1 fruit fly cellular context compared by ENCODE assay signal in the genomic region with DNA sequence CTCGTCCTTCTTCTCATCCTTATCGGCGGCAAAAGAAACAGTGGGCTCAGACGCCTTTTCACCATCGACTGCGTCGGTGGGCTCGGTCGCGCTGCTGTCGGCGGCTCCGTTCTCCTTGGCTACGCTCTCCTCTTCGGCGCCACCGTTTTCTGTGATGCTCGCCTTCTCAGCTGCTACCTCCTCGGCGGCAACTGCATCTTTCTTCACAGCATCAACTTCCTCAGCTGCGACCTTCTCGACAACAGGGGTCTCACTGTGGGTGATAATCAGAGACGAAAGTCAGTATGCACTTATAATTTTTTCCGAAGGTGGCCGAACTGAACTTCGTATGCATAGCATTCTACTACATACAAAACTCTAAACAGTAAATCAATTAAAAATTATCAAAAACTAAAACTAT.
TF ChIP-seq lines count a peak whose summit lies in the region.

No protein-coding gene starts in this region.

TF ChIP-seq in whole organism, embryonic, 481 proteins besides CTCF, POLR2A, EP300 and RAD21 (continued from another document):
- TF ChIP-seq kay (GFP tag; optimal IDR thresholded peaks at IDR 0.05; lab: Kevin White, UChicago), result no peak
- peak; percentile 8; the same call in 1 of the 2 replicates for TF ChIP-seq ttk (GFP tag; IDR thresholded peaks at IDR 0.05; lab: Robert Waterston, UW)
